Worm (Caenorhabditis elegans): Measurements from ENCODE around the gene srw-108.

srw-108 gene

ce11 chrV:532046-532445 is 4.3 kb downstream of the srw-108 start, which contains the start of gene nhr-58 (continued):
- TF ChIP-seq spr-1 (tag; optimal IDR thresholded peaks at IDR 0.05) (no peak), jun-1 (tag; optimal IDR thresholded peaks at IDR 0.05) (peak; percentile 53), lin-15B (tag; optimal IDR thresholded peaks at IDR 0.05) (no peak), Y48G9A.11 (GFP tag; IDR thresholded peaks at IDR 0.05) (no peak), mep-1 (tag; optimal IDR thresholded peaks at IDR 0.05) (no peak), lir-3 (tag; optimal IDR thresholded peaks at IDR 0.05) (no peak), lin-39 (tag; optimal IDR thresholded peaks at IDR 0.05) (no peak), nhr-41 (GFP tag; IDR thresholded peaks at IDR 0.05) (no peak), lim-7 (GFP tag; IDR thresholded peaks at IDR 0.05) (no peak), egl-43 (GFP tag; IDR thresholded peaks at IDR 0.05) (no peak), fkh-10 (GFP tag; optimal IDR thresholded peaks at IDR 0.05) (no peak), pha-4 (GFP tag; IDR thresholded peaks at IDR 0.05) (no peak), pha-4 (tag; optimal IDR thresholded peaks at IDR 0.05) (peak; percentile 52), mes-2 (tag; optimal IDR thresholded peaks at IDR 0.05; ENCODE audit: poor library complexity, severe bottlenecking) (peak; percentile 76), F49E8.2 (tag; optimal IDR thresholded peaks at IDR 0.05; ENCODE audit: borderline replicate concordance) (no peak), zip-11 (GFP tag; IDR thresholded peaks at IDR 0.05) (no peak), arid-1 (GFP tag; conservative IDR thresholded peaks at IDR 0.05) (no peak), R02D3.7 (tag; optimal IDR thresholded peaks at IDR 0.05) (no peak), snpc-1.2 (GFP tag; IDR thresholded peaks at IDR 0.05) (no peak), F26F4.8 (GFP tag; conservative IDR thresholded peaks at IDR 0.05) (no peak), T20F7.1 (GFP tag; optimal IDR thresholded peaks at IDR 0.05) (no peak), nhr-28 (tag; optimal IDR thresholded peaks at IDR 0.05) (peak; percentile 98), F44E2.7 (GFP tag; IDR thresholded peaks at IDR 0.05) (no peak), fos-1 (tag; optimal IDR thresholded peaks at IDR 0.05) (no peak), Y75B8A.6 (GFP tag; IDR thresholded peaks at IDR 0.05) (no peak), ceh-32 (tag; optimal IDR thresholded peaks at IDR 0.05; ENCODE audit: poor library complexity) (no peak), madf-9 (GFP tag; conservative IDR thresholded peaks at IDR 0.05) (no peak), gei-8 (GFP tag; optimal IDR thresholded peaks at IDR 0.05) (no peak), nhr-11 (tag; optimal IDR thresholded peaks at IDR 0.05) (peak; percentile 69), ceh-62 (tag; optimal IDR thresholded peaks at IDR 0.05) (no peak), dmd-6 (GFP tag; IDR thresholded peaks at IDR 0.05) (peak; percentile 97), nhr-25 (tag; optimal IDR thresholded peaks at IDR 0.05; ENCODE audit: borderline replicate concordance, insufficient read depth) (peak; percentile 59), pqm-1 (tag; optimal IDR thresholded peaks at IDR 0.05) (peak; percentile 76), egl-27 (tag; optimal IDR thresholded peaks at IDR 0.05) (no peak), madf-5 (GFP tag; IDR thresholded peaks at IDR 0.05) (no peak), aha-1 (tag) (no peak), saeg-2 (GFP tag; IDR thresholded peaks at IDR 0.05) (no peak), zag-1 (tag; optimal IDR thresholded peaks at IDR 0.05) (no peak), hlh-30 (tag; optimal IDR thresholded peaks at IDR 0.05; ENCODE audit: insufficient read depth) (peak; percentile 79), nhr-76 (tag; optimal IDR thresholded peaks at IDR 0.05) (peak; percentile 32), set-16 (GFP tag; IDR thresholded peaks at IDR 0.05) (no peak), zip-2 (tag; optimal IDR thresholded peaks at IDR 0.05) (peak; percentile 98), mxl-3 (GFP tag; optimal IDR thresholded peaks at IDR 0.05) (peak; percentile 56), cey-2 (tag; optimal IDR thresholded peaks at IDR 0.05; ENCODE audit: borderline replicate concordance, insufficient read depth) (no peak), mdl-1 (tag; optimal IDR thresholded peaks at IDR 0.05) (peak; percentile 74 to 86), daf-12 (tag; optimal IDR thresholded peaks at IDR 0.05) (no peak), daf-19 (GFP tag; conservative IDR thresholded peaks at IDR 0.05) (no peak), tag-97 (GFP tag; IDR thresholded peaks at IDR 0.05) (no peak), dpl-1 (GFP tag; optimal IDR thresholded peaks at IDR 0.05) (peak; percentile 16), ceh-44 (GFP tag; IDR thresholded peaks at IDR 0.05) (no peak), nhr-10 (tag; optimal IDR thresholded peaks at IDR 0.05) (peak; percentile 59), dmd-9 (GFP tag; IDR thresholded peaks at IDR 0.05) (no peak)

Data from whole organism, L4 larva.